Worm (Caenorhabditis elegans): ENCODE results near the gene T10C6.15.

ce11 chrV:16053373-16053772, 7.6 kb upstream of the T10C6.15 start, which contains the start of gene F14H3.3:
- TF ChIP-seq ctbp-1 (GFP tag; IDR thresholded peaks at IDR 0.05) (no peak), pha-4 (GFP tag; IDR thresholded peaks at IDR 0.05) (no peak), pha-4 (tag; optimal IDR thresholded peaks at IDR 0.05) (no peak), T26A8.4 (GFP tag; IDR thresholded peaks at IDR 0.05) (no peak), ZK337.2 (GFP tag; IDR thresholded peaks at IDR 0.05) (no peak), ztf-11 (tag; optimal IDR thresholded peaks at IDR 0.05) (no peak), pqm-1 (tag; optimal IDR thresholded peaks at IDR 0.05) (no peak), mep-1 (tag; optimal IDR thresholded peaks at IDR 0.05) (no peak), daf-8 (GFP tag; IDR thresholded peaks at IDR 0.05) (no peak)
